Worm (Caenorhabditis elegans): ENCODE data around the gene egl-8.

egl-8 gene

ce11 chrV:8716-9246 lies 11.8 kb upstream of the egl-8 start, which contains the start of gene B0348.10 (continued):
- TF ChIP-seq fos-1 (tag; optimal IDR thresholded peaks at IDR 0.05): peak; percentile 65
- TF ChIP-seq elt-2 (tag; optimal IDR thresholded peaks at IDR 0.05): peak; percentile 7
- TF ChIP-seq ets-5 (GFP tag; IDR thresholded peaks at IDR 0.05): no peak
- TF ChIP-seq lin-35 (GFP tag; optimal IDR thresholded peaks at IDR 0.05): peak; percentile 80 to 83
- TF ChIP-seq sup-37 (GFP tag; optimal IDR thresholded peaks at IDR 0.05): no peak
- no peak for TF ChIP-seq hlh-17 (GFP tag; optimal IDR thresholded peaks at IDR 0.05; ENCODE audit: borderline replicate concordance)
- TF ChIP-seq hlh-4 (tag; optimal IDR thresholded peaks at IDR 0.05): no peak
- TF ChIP-seq mab-9 (GFP tag; IDR thresholded peaks at IDR 0.05): peak; percentile 70
- TF ChIP-seq nhr-237 (tag; optimal IDR thresholded peaks at IDR 0.05): no peak
- peak; percentile 95 for TF ChIP-seq lin-14 (GFP tag; optimal IDR thresholded peaks at IDR 0.05)
- TF ChIP-seq jun-1 (tag; optimal IDR thresholded peaks at IDR 0.05): peak; percentile 63
- peak; percentile 76 for TF ChIP-seq pax-3 (tag; optimal IDR thresholded peaks at IDR 0.05)
- peak; percentile 43 for TF ChIP-seq C16A3.4 (tag; optimal IDR thresholded peaks at IDR 0.05)
- no peak for TF ChIP-seq sptf-1 (tag; optimal IDR thresholded peaks at IDR 0.05)
- TF ChIP-seq lsy-2 (tag; optimal IDR thresholded peaks at IDR 0.05): peak; percentile 69 to 79
- TF ChIP-seq alr-1 (tag; optimal IDR thresholded peaks at IDR 0.05; ENCODE audit: borderline replicate concordance): no peak
- peak; percentile 74 for TF ChIP-seq nhr-85 (tag)
- peak in 1 of 2 experiments; percentile 49 for TF ChIP-seq ztf-11 (tag; optimal IDR thresholded peaks at IDR 0.05)
- peak; percentile 88 for TF ChIP-seq swsn-7 (tag; optimal IDR thresholded peaks at IDR 0.05)
- TF ChIP-seq xbp-1 (tag; optimal IDR thresholded peaks at IDR 0.05): peak; percentile 68
- peak; percentile 85 for TF ChIP-seq egl-13 (tag; optimal IDR thresholded peaks at IDR 0.05)
- no peak for TF ChIP-seq pag-3 (tag; optimal IDR thresholded peaks at IDR 0.05; ENCODE audit: borderline replicate concordance, insufficient read depth)
- peak; percentile 37 for TF ChIP-seq fkh-10 (GFP tag; optimal IDR thresholded peaks at IDR 0.05)
- peak; percentile 53 for TF ChIP-seq mep-1 (tag; optimal IDR thresholded peaks at IDR 0.05)
- TF ChIP-seq skn-1 (tag; optimal IDR thresholded peaks at IDR 0.05): peak; percentile 18
- peak; percentile 92 for TF ChIP-seq unc-86 (tag; optimal IDR thresholded peaks at IDR 0.05)
- peak; percentile 10 for TF ChIP-seq Y116A8C.19 (tag; optimal IDR thresholded peaks at IDR 0.05; ENCODE audit: borderline replicate concordance)
- TF ChIP-seq lir-3 (tag; optimal IDR thresholded peaks at IDR 0.05; ENCODE audit: poor library complexity): peak; percentile 56
- peak; percentile 73 for TF ChIP-seq nhr-20 (tag; optimal IDR thresholded peaks at IDR 0.05)
- no peak for TF ChIP-seq unc-130 (tag; optimal IDR thresholded peaks at IDR 0.05)
- TF ChIP-seq nhr-77 (tag; optimal IDR thresholded peaks at IDR 0.05): peak; percentile 10
- peak; percentile 45 for TF ChIP-seq hpl-2 (GFP tag; optimal IDR thresholded peaks at IDR 0.05)
- peak; percentile 78 for TF ChIP-seq ztf-4 (tag; optimal IDR thresholded peaks at IDR 0.05)
- TF ChIP-seq dsc-1 (tag; optimal IDR thresholded peaks at IDR 0.05): peak; percentile 62
- peak; percentile 43 for TF ChIP-seq nhr-90 (tag; optimal IDR thresholded peaks at IDR 0.05; ENCODE audit: poor library complexity)
- no peak for TF ChIP-seq elt-3 (tag; optimal IDR thresholded peaks at IDR 0.05)
- TF ChIP-seq rnt-1 (tag; optimal IDR thresholded peaks at IDR 0.05): peak; percentile 13
- TF ChIP-seq tbx-2 (tag; optimal IDR thresholded peaks at IDR 0.05): peak; percentile 84
- TF ChIP-seq blmp-1 (tag; optimal IDR thresholded peaks at IDR 0.05): peak; percentile 12
- no peak for TF ChIP-seq ces-1 (GFP tag; optimal IDR thresholded peaks at IDR 0.05)
- peak; percentile 86 for TF ChIP-seq snu-23 (GFP tag; optimal IDR thresholded peaks at IDR 0.05)
- TF ChIP-seq pqm-1 (tag; optimal IDR thresholded peaks at IDR 0.05): no peak
- TF ChIP-seq grh-1 (GFP tag; IDR thresholded peaks at IDR 0.05): peak; percentile 26

Measured in whole organism, L1 larva.